Worm (Caenorhabditis elegans) whole organism, L1 larva: ENCODE results near the gene sra-4.

Experiments
- ceh-82 ChIP-seq, 3 experiments: fragments of 150-350 bp in 1 of 3; sonication (generic microtip) in 2 of 3; optimal IDR thresholded peaks; 2 replicates each; lab custom pipeline; 2014 to 2017; ENCODE audit warnings: missing biosample characterization in 3 of 3, missing genetic modification characterization in 3 of 3
- egl-13 ChIP-seq: sonication (generic microtip); optimal IDR thresholded peaks from 2 replicates; lab custom pipeline; 2016; ENCODE audit warnings: missing genotype, missing genetic modification reagents, missing genetic modification characterization, missing compliant biosample characterization
- egl-27 ChIP-seq, 2 experiments: fragments of 150-350 bp in 1 of 2; sonication (generic microtip); optimal IDR thresholded peaks; 3 replicates each; lab custom pipeline; 2017 to 2018; ENCODE audit warnings: missing biosample characterization in 2 of 2, missing genetic modification characterization in 2 of 2, missing genetic modification reagents in 2 of 2
- elt-2 ChIP-seq: sonication (generic microtip); optimal IDR thresholded peaks from 2 replicates; lab custom pipeline; 2016; ENCODE audit warnings: missing genetic modification characterization, mild to moderate bottlenecking, inconsistent platforms, missing compliant biosample characterization, missing genetic modification reagents
- lsy-2 ChIP-seq, 2 experiments: fragments of 150-350 bp; optimal IDR thresholded peaks; 2 replicates each; lab custom pipeline; 2014; ENCODE audit warnings: missing biosample characterization in 2 of 2, missing genetic modification characterization in 2 of 2
- nhr-11 ChIP-seq: fragments of 150-350 bp; optimal IDR thresholded peaks from 2 replicates; lab custom pipeline; 2014; ENCODE audit warnings: missing biosample characterization, missing genetic modification characterization
- unc-62 ChIP-seq: fragments of 150-350 bp; optimal IDR thresholded peaks from 2 replicates; lab custom pipeline; 2014; ENCODE audit warnings: missing biosample characterization, missing genetic modification reagents, missing genetic modification characterization

- no peak for TF ChIP-seq unc-62
- no peak for TF ChIP-seq nhr-11 (tag; lab: Kevin White, UChicago)
- no peak for TF ChIP-seq ceh-82 (tag; optimal IDR thresholded peaks at IDR 0.05; lab: Kevin White, UChicago)
- TF ChIP-seq egl-13 (tag; lab: Kevin White, UChicago), result no peak
- no peak for TF ChIP-seq lsy-2 (tag; optimal IDR thresholded peaks at IDR 0.05; lab: Kevin White, UChicago)
- no peak for TF ChIP-seq egl-27 (tag; optimal IDR thresholded peaks at IDR 0.05; lab: Kevin White, UChicago)
- no peak for TF ChIP-seq elt-2 (tag; lab: Kevin White, UChicago)
Observed at ce11 chrII:9528480-9528879, 14.2 kb downstream of the sra-4 start, which contains the start of gene sra-2.
